Fruit fly (Drosophila melanogaster): ENCODE results near the gene CG7453.
A peak's percentile ranks its signal among the peaks of the same experiment; 100 is the strongest.

The CG7453 gene

dm6 chrX:19166152-19166935 is 13.6 kb upstream of the CG7453 start (continued):
- TF ChIP-seq unpg (GFP tag; optimal IDR thresholded peaks at IDR 0.05) (peak; percentile 8), CG6683 (GFP tag; optimal IDR thresholded peaks at IDR 0.05) (no peak), Hr3 (GFP tag; optimal IDR thresholded peaks at IDR 0.05) (no peak), CG7987 (GFP tag; optimal IDR thresholded peaks at IDR 0.05) (no peak), CG7271 (tag; optimal IDR thresholded peaks at IDR 0.05) (no peak), CG9797 (GFP tag; optimal IDR thresholded peaks at IDR 0.05) (no peak), Dip3 (GFP tag; optimal IDR thresholded peaks at IDR 0.05) (no peak), trh (GFP tag; optimal IDR thresholded peaks at IDR 0.05) (no peak), schlank (tag; optimal IDR thresholded peaks at IDR 0.05) (no peak), Side (GFP tag; optimal IDR thresholded peaks at IDR 0.05) (no peak), CG14014 (GFP tag; IDR thresholded peaks at IDR 0.05) (no peak), NfI (GFP tag; optimal IDR thresholded peaks at IDR 0.05) (no peak), Dfd (GFP tag; optimal IDR thresholded peaks at IDR 0.05) (no peak), Oli (tag; optimal IDR thresholded peaks at IDR 0.05) (peak; percentile 65), pho (GFP tag; optimal IDR thresholded peaks at IDR 0.05) (peak; percentile 36), CG8924 (tag; optimal IDR thresholded peaks at IDR 0.05) (peak; percentile 55), CG30020 (tag; optimal IDR thresholded peaks at IDR 0.05) (no peak), Hand (GFP tag; optimal IDR thresholded peaks at IDR 0.05) (no peak), pros (GFP tag; optimal IDR thresholded peaks at IDR 0.05) (no peak), mirr (GFP tag; optimal IDR thresholded peaks at IDR 0.05) (peak; percentile 55), Asciz (GFP tag; optimal IDR thresholded peaks at IDR 0.05) (no peak), Ssrp (tag; optimal IDR thresholded peaks at IDR 0.05) (peak; percentile 10), Gsc (GFP tag; IDR thresholded peaks at IDR 0.05) (no peak), CG7839 (tag; optimal IDR thresholded peaks at IDR 0.05) (peak; percentile 60), lilli (GFP tag; optimal IDR thresholded peaks at IDR 0.05) (peak; percentile 35), CG18011 (GFP tag; optimal IDR thresholded peaks at IDR 0.05) (no peak), Lim3 (GFP tag; IDR thresholded peaks at IDR 0.05) (no peak), corto (GFP tag; optimal IDR thresholded peaks at IDR 0.05) (no peak), dysf (GFP tag; IDR thresholded peaks at IDR 0.05) (peak; percentile 30; the same call in 1 of the 3 replicates), CG13296 (GFP tag; optimal IDR thresholded peaks at IDR 0.05) (peak; percentile 18), CG17612 (GFP tag; IDR thresholded peaks at IDR 0.05) (no peak), kah (GFP tag; optimal IDR thresholded peaks at IDR 0.05) (no peak), onecut (GFP tag; IDR thresholded peaks at IDR 0.05) (no peak), CG12769 (tag; optimal IDR thresholded peaks at IDR 0.05) (peak; percentile 52), H2.0 (GFP tag; IDR thresholded peaks at IDR 0.05) (no peak), Vsx1 (GFP tag; optimal IDR thresholded peaks at IDR 0.05) (no peak), pan (optimal IDR thresholded peaks at IDR 0.05) (no peak), pan (GFP tag; optimal IDR thresholded peaks at IDR 0.05 in 1 of 2, IDR thresholded peaks at IDR 0.05 in 1 of 2) (no peak), wdn (GFP tag; IDR thresholded peaks at IDR 0.05) (peak; percentile 17; the same call in 1 of the 2 replicates), zfh2 (GFP tag; optimal IDR thresholded peaks at IDR 0.05) (no peak), exex (tag; optimal IDR thresholded peaks at IDR 0.05) (no peak), Antp (GFP tag; optimal IDR thresholded peaks at IDR 0.05) (peak; percentile 27), CG17802 (tag; optimal IDR thresholded peaks at IDR 0.05) (no peak), her (GFP tag; optimal IDR thresholded peaks at IDR 0.05) (no peak), CG6654 (GFP tag; optimal IDR thresholded peaks at IDR 0.05) (no peak), CG3995 (GFP tag; optimal IDR thresholded peaks at IDR 0.05) (no peak), CG3838 (GFP tag; optimal IDR thresholded peaks at IDR 0.05) (no peak), Dref (GFP tag; IDR thresholded peaks at IDR 0.05) (no peak), Scr (GFP tag; IDR thresholded peaks at IDR 0.05; ENCODE audit: partially characterized antibody) (no peak), Max (GFP tag; optimal IDR thresholded peaks at IDR 0.05) (no peak)
